Worm (Caenorhabditis elegans) whole organism, midembryonic: Measurements from ENCODE around the gene F57E7.4.

Experiments
- T22C8.4 ChIP-seq: fragments of 200-800 bp; sonication (Bioruptor generic); IDR thresholded peaks from 2 replicates; pipeline ENCODE4 v1.3.6; 2022; ENCODE audit warnings: missing genetic modification characterization, missing compliant biosample characterization
- cog-1 ChIP-seq: sonication (generic microtip); optimal IDR thresholded peaks from 2 replicates; lab custom pipeline; 2016; ENCODE audit warnings: missing genetic modification characterization, missing compliant biosample characterization
- flt-1 ChIP-seq: fragments of 200-800 bp; sonication (Bioruptor generic); IDR thresholded peaks from 2 replicates; pipeline ENCODE4 v1.3.6; 2022; ENCODE audit warnings: missing genetic modification characterization, missing compliant biosample characterization
- klf-2 ChIP-seq: fragments of 200-800 bp; sonication (Bioruptor generic); conservative IDR thresholded peaks from 2 replicates; pipeline ENCODE4 v1.3.6; 2022; ENCODE audit warnings: missing genetic modification reagents, missing genetic modification characterization, missing compliant biosample characterization
- med-1 ChIP-seq: sonication (generic microtip); optimal IDR thresholded peaks from 2 replicates; lab custom pipeline; 2017; ENCODE audit warnings: missing genetic modification characterization, mild to moderate bottlenecking, missing compliant biosample characterization, antibody characterized with exemption, missing genetic modification reagents; ENCODE audit not compliant: insufficient read depth
- ref-1 ChIP-seq: fragments of 200-800 bp; sonication (Bioruptor generic); conservative IDR thresholded peaks from 2 replicates; pipeline ENCODE4 v1.3.6; 2022; ENCODE audit warnings: missing genetic modification reagents, missing genetic modification characterization, missing compliant biosample characterization
- tab-1 ChIP-seq: fragments of 200-800 bp; sonication (Bioruptor generic); IDR thresholded peaks from 2 replicates; pipeline ENCODE4 v1.3.6; 2022; ENCODE audit warnings: missing genetic modification characterization, missing compliant biosample characterization
- ztf-23 ChIP-seq: fragments of 200-800 bp; sonication (Bioruptor generic); IDR thresholded peaks from 2 replicates; pipeline ENCODE4 v1.3.6; 2022; ENCODE audit warnings: missing genetic modification reagents, missing genetic modification characterization, missing compliant biosample characterization
- ztf-29 ChIP-seq: fragments of 200-800 bp; sonication (Bioruptor generic); IDR thresholded peaks from 2 replicates; pipeline ENCODE4 v1.3.6; 2022; ENCODE audit warnings: missing genetic modification reagents, missing genetic modification characterization, missing compliant biosample characterization

F57E7.4 gene

ce11 chrV:16470916-16471315 is 9.9 kb downstream of the F57E7.4 start, which contains the start of gene srh-138:
Gene srh-138 (minus strand): TSS chrV:16471016.
- TF ChIP-seq med-1 (GFP tag; lab: Kevin White, UChicago): no peak
- no peak for TF ChIP-seq T22C8.4 (GFP tag; lab: Robert Waterston, UW)
- TF ChIP-seq klf-2 (GFP tag; lab: Robert Waterston, UW): no peak
- no peak for TF ChIP-seq cog-1 (tag; lab: Kevin White, UChicago)
- no peak for TF ChIP-seq flt-1
- no peak for TF ChIP-seq tab-1 (GFP tag; lab: Robert Waterston, UW)
- TF ChIP-seq ref-1: no peak
- no peak for TF ChIP-seq ztf-29 (GFP tag; lab: Robert Waterston, UW)
- TF ChIP-seq ztf-23 (GFP tag; lab: Robert Waterston, UW): no peak

ce11 chrV:16467840-16468239 is 13.0 kb downstream of the F57E7.4 start, which contains the start of gene sru-44:
Gene sru-44 (minus strand): TSS chrV:16467940.
- TF ChIP-seq tab-1 (GFP tag; lab: Robert Waterston, UW) (no peak), flt-1 (no peak), klf-2 (GFP tag; lab: Robert Waterston, UW) (no peak), ref-1 (no peak), T22C8.4 (GFP tag; lab: Robert Waterston, UW) (no peak), cog-1 (tag; lab: Kevin White, UChicago) (no peak)

- TF ChIP-seq klf-2 (GFP tag; lab: Robert Waterston, UW) (no peak), T22C8.4 (GFP tag; lab: Robert Waterston, UW) (no peak), ztf-29 (GFP tag; lab: Robert Waterston, UW) (no peak), ref-1 (no peak), med-1 (GFP tag; lab: Kevin White, UChicago) (no peak), cog-1 (tag; lab: Kevin White, UChicago) (no peak), flt-1 (no peak), ztf-23 (GFP tag; lab: Robert Waterston, UW) (no peak), tab-1 (GFP tag; lab: Robert Waterston, UW) (no peak)
Measured at ce11 chrV:16460866-16461265, 20.0 kb downstream of the F57E7.4 start, which contains the start of gene srh-142. Gene srh-142 (minus strand): TSS chrV:16460966.

- no peak for TF ChIP-seq ztf-29 (GFP tag; lab: Robert Waterston, UW)
- TF ChIP-seq klf-2 (GFP tag; lab: Robert Waterston, UW): no peak
- no peak for TF ChIP-seq cog-1 (tag; lab: Kevin White, UChicago)
- no peak for TF ChIP-seq tab-1 (GFP tag; lab: Robert Waterston, UW)
- TF ChIP-seq T22C8.4 (GFP tag; lab: Robert Waterston, UW): no peak
- no peak for TF ChIP-seq flt-1
- TF ChIP-seq med-1 (GFP tag; lab: Kevin White, UChicago): no peak
- no peak for TF ChIP-seq ref-1
- no peak for TF ChIP-seq ztf-23 (GFP tag; lab: Robert Waterston, UW)
Measured at ce11 chrV:16459377-16459776, 21.4 kb downstream of the F57E7.4 start.

- TF ChIP-seq ref-1 (no peak), T22C8.4 (GFP tag; lab: Robert Waterston, UW) (no peak), cog-1 (tag; lab: Kevin White, UChicago) (no peak), ztf-29 (GFP tag; lab: Robert Waterston, UW) (no peak), klf-2 (GFP tag; lab: Robert Waterston, UW) (no peak), med-1 (GFP tag; lab: Kevin White, UChicago) (no peak)
Measured at ce11 chrV:16458714-16459113, 22.1 kb downstream of the F57E7.4 start, which contains the start of gene str-15. Gene str-15 (minus strand): TSS chrV:16458814.

- no peak for TF ChIP-seq T22C8.4 (GFP tag; lab: Robert Waterston, UW)
- no peak for TF ChIP-seq tab-1 (GFP tag; lab: Robert Waterston, UW)
- no peak for TF ChIP-seq flt-1
- no peak for TF ChIP-seq ztf-23 (GFP tag; lab: Robert Waterston, UW)
- TF ChIP-seq ref-1: no peak
- no peak for TF ChIP-seq med-1 (GFP tag; lab: Kevin White, UChicago)
- no peak for TF ChIP-seq klf-2 (GFP tag; lab: Robert Waterston, UW)
- no peak for TF ChIP-seq ztf-29 (GFP tag; lab: Robert Waterston, UW)
- TF ChIP-seq cog-1 (tag; lab: Kevin White, UChicago): no peak
Measured at ce11 chrV:16455065-16455464, 25.8 kb downstream of the F57E7.4 start, which contains the start of gene str-14. Gene str-14 (minus strand): TSS chrV:16455165.

- no peak for TF ChIP-seq klf-2 (GFP tag; lab: Robert Waterston, UW)
- TF ChIP-seq cog-1 (tag; lab: Kevin White, UChicago): no peak
- TF ChIP-seq ref-1: no peak
- TF ChIP-seq T22C8.4 (GFP tag; lab: Robert Waterston, UW): no peak
Measured at ce11 chrV:16447735-16448134, 33.1 kb downstream of the F57E7.4 start, which contains the start of gene T08G3.13. Gene T08G3.13 (plus strand): TSS chrV:16448035.

ce11 chrV:16446191-16446590 is 34.6 kb downstream of the F57E7.4 start:
- TF ChIP-seq cog-1 (tag; lab: Kevin White, UChicago) (no peak), tab-1 (GFP tag; lab: Robert Waterston, UW) (no peak), flt-1 (no peak), ref-1 (no peak), ztf-23 (GFP tag; lab: Robert Waterston, UW) (no peak), ztf-29 (GFP tag; lab: Robert Waterston, UW) (no peak), klf-2 (GFP tag; lab: Robert Waterston, UW) (no peak), T22C8.4 (GFP tag; lab: Robert Waterston, UW) (no peak), med-1 (GFP tag; lab: Kevin White, UChicago) (no peak)

- TF ChIP-seq T22C8.4 (GFP tag; lab: Robert Waterston, UW) (no peak), tab-1 (GFP tag; lab: Robert Waterston, UW) (no peak), cog-1 (tag; lab: Kevin White, UChicago) (no peak), ztf-29 (GFP tag; lab: Robert Waterston, UW) (no peak)
Measured at ce11 chrV:16445676-16446075, 35.1 kb downstream of the F57E7.4 start, which contains the start of gene T08G3.6. Gene T08G3.6 (plus strand): TSS chrV:16445976.

ce11 chrV:16443626-16444025 is 37.2 kb downstream of the F57E7.4 start, which contains the start of gene srh-141:
Gene srh-141 (plus strand): TSS chrV:16443926.
- no peak for TF ChIP-seq klf-2 (GFP tag; lab: Robert Waterston, UW)
- no peak for TF ChIP-seq cog-1 (tag; lab: Kevin White, UChicago)
